Worm (Caenorhabditis elegans): ENCODE results near the gene nas-25.

DNA sequence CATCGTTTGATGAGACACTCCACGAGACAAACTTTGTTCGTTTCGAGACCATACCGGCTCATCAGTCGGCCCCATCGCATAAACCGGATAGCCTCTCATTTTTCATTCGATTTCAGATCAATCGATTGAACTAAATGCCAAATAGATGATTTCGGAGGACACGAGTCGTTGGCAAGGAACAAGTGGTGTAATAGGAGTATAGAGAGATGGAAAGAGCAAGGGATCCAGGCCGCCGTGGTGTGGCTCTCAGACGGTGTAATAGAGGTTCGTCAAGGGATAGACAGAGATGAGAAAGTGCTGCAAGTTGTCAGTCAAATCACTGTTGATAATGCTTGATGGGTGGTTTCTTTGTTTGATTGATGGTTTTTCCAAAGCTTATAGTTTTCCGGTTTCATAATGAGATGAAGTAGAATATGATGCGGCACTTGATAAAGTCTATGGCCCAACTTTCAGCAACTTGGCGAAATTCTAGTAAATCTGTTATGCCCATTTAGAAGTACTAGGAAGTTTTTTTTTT is 42.4 kb upstream of the nas-25 start, which contains the start of gene sgn-1:
- TF ChIP-seq W03F9.2 (tag; optimal IDR thresholded peaks at IDR 0.05) (no peak), him-1 (tag; optimal IDR thresholded peaks at IDR 0.05) (no peak), dao-5 (tag; optimal IDR thresholded peaks at IDR 0.05) (no peak)

Data from whole organism, L4/young adult.